Fruit fly (Drosophila melanogaster) whole organism, embryonic: ENCODE data around the gene Atac2.

Source experiments
- Asciz ChIP-seq: fragments of 200-800 bp; sonication (Bioruptor generic); optimal IDR thresholded peaks from 2 replicates; lab custom pipeline; 2017; ENCODE audit warnings: missing biosample characterization, mild to moderate bottlenecking, missing genetic modification characterization, missing genetic modification reagents
- Atf6 ChIP-seq: fragments of 200-800 bp; sonication (Bioruptor generic); IDR thresholded peaks from 2 replicates; pipeline ENCODE4 v1.3.6; 2022; ENCODE audit warnings: missing biosample characterization, missing genetic modification characterization
- Bdp1 ChIP-seq: fragments of 200-800 bp; sonication (Bioruptor generic); optimal IDR thresholded peaks from 3 replicates; lab custom pipeline; 2016; ENCODE audit warnings: missing biosample characterization, missing genetic modification characterization
- CG10267 ChIP-seq: fragments of 200-800 bp; sonication (Bioruptor generic); optimal IDR thresholded peaks from 2 replicates; lab custom pipeline; 2018; ENCODE audit warnings: missing biosample characterization, mild to moderate bottlenecking, missing genetic modification characterization, moderate library complexity
- CG10321 ChIP-seq: fragments of 200-800 bp; sonication (Bioruptor generic); IDR thresholded peaks from 2 replicates; pipeline ENCODE4 v1.3.6; 2022; ENCODE audit warnings: missing biosample characterization, missing genetic modification characterization
- CG12236 ChIP-seq: fragments of 200-800 bp; sonication (Bioruptor generic); optimal IDR thresholded peaks from 2 replicates; lab custom pipeline; 2016; ENCODE audit warnings: missing biosample characterization, missing genetic modification characterization
- CG13287 ChIP-seq: fragments of 200-800 bp; sonication (Bioruptor generic); IDR thresholded peaks from 2 replicates; pipeline ENCODE4 v1.3.6; 2022; ENCODE audit warnings: missing biosample characterization, missing genetic modification characterization; ENCODE audit not compliant: partially characterized antibody
- CG13775 ChIP-seq: fragments of 200-800 bp; sonication (Bioruptor generic); optimal IDR thresholded peaks from 3 replicates; lab custom pipeline; 2017; ENCODE audit warnings: missing biosample characterization, mild to moderate bottlenecking, missing genetic modification characterization
- CG14441 ChIP-seq: fragments of 200-800 bp; sonication (Bioruptor generic); IDR thresholded peaks from 2 replicates; pipeline ENCODE4 v1.3.6; 2022; ENCODE audit warnings: missing biosample characterization, missing genetic modification characterization
- CG14710 ChIP-seq: fragments of 200-800 bp; sonication (Bioruptor generic); optimal IDR thresholded peaks from 3 replicates; lab custom pipeline; 2019; ENCODE audit warnings: missing biosample characterization, mild to moderate bottlenecking, missing genetic modification characterization, moderate library complexity
- CG14965 ChIP-seq: fragments of 200-800 bp; sonication (Bioruptor generic); optimal IDR thresholded peaks from 2 replicates; lab custom pipeline; 2016; ENCODE audit warnings: missing biosample characterization, missing genetic modification characterization, borderline replicate concordance
- CG15011 ChIP-seq: fragments of 200-800 bp; sonication (Bioruptor generic); optimal IDR thresholded peaks from 3 replicates; lab custom pipeline; 2018; ENCODE audit warnings: missing biosample characterization, mild to moderate bottlenecking, missing genetic modification characterization
- CG1602 ChIP-seq: fragments of 200-800 bp; sonication (Bioruptor generic); optimal IDR thresholded peaks from 3 replicates; lab custom pipeline; 2016; ENCODE audit warnings: missing biosample characterization, missing genetic modification characterization
- CG6683 ChIP-seq: fragments of 200-800 bp; sonication (Bioruptor generic); optimal IDR thresholded peaks from 2 replicates; lab custom pipeline; 2017; ENCODE audit warnings: missing biosample characterization, mild to moderate bottlenecking, missing genetic modification characterization, missing genetic modification reagents
- CG6689 ChIP-seq: fragments of 200-800 bp; sonication (Bioruptor generic); IDR thresholded peaks from 2 replicates; pipeline ENCODE4 v1.3.6; 2022; ENCODE audit warnings: missing biosample characterization, missing genetic modification characterization
- CG6854 ChIP-seq: fragments of 200-800 bp; sonication (Bioruptor generic); optimal IDR thresholded peaks from 3 replicates; lab custom pipeline; 2017; ENCODE audit warnings: missing biosample characterization, mild to moderate bottlenecking, missing genetic modification characterization
- CG7372 ChIP-seq: fragments of 200-800 bp; sonication (Bioruptor generic); IDR thresholded peaks from 2 replicates; pipeline ENCODE4 v1.3.6; 2022; ENCODE audit warnings: missing biosample characterization, missing genetic modification characterization
- CG7745 ChIP-seq: fragments of 200-800 bp; sonication (Bioruptor generic); optimal IDR thresholded peaks from 2 replicates; lab custom pipeline; 2018; ENCODE audit warnings: missing biosample characterization, mild to moderate bottlenecking, missing genetic modification characterization, moderate library complexity
- CG8388 ChIP-seq: fragments of 200-800 bp; sonication (Bioruptor generic); optimal IDR thresholded peaks from 2 replicates; lab custom pipeline; 2019; ENCODE audit warnings: missing biosample characterization, mild to moderate bottlenecking, missing genetic modification characterization, moderate library complexity
- CG8924 ChIP-seq: fragments of 200-800 bp; optimal IDR thresholded peaks from 3 replicates; lab custom pipeline; 2019; ENCODE audit warnings: missing biosample characterization, mild to moderate bottlenecking, missing genetic modification characterization, moderate library complexity
- CG9797 ChIP-seq: fragments of 200-800 bp; sonication (Bioruptor generic); optimal IDR thresholded peaks from 3 replicates; lab custom pipeline; 2018; ENCODE audit warnings: missing biosample characterization, mild to moderate bottlenecking, missing genetic modification characterization
- Dfd ChIP-seq, 2 experiments: fragments of >200 bp; optimal IDR thresholded peaks; 2 replicates each; lab custom pipeline; 2017; ENCODE audit warnings: missing biosample characterization in 2 of 2, missing genetic modification characterization in 2 of 2
- Dp ChIP-seq: fragments of 200-800 bp; sonication (Bioruptor generic); optimal IDR thresholded peaks from 2 replicates; lab custom pipeline; 2018; ENCODE audit warnings: missing biosample characterization, mild to moderate bottlenecking, missing genetic modification characterization, moderate library complexity
- Dref ChIP-seq: fragments of 200-800 bp; sonication (Bioruptor generic); IDR thresholded peaks from 2 replicates; pipeline ENCODE4 v1.3.6; 2022; ENCODE audit warnings: missing biosample characterization, missing genetic modification characterization
- GATAe ChIP-seq: fragments of 200-800 bp; sonication (Bioruptor generic); conservative IDR thresholded peaks from 2 replicates; pipeline ENCODE4 v1.3.6; 2022; ENCODE audit warnings: missing biosample characterization, missing genetic modification characterization
- H2.0 ChIP-seq: fragments of 200-800 bp; sonication (Bioruptor generic); IDR thresholded peaks from 2 replicates; pipeline ENCODE4 v1.3.6; 2022; ENCODE audit warnings: missing biosample characterization, missing genetic modification characterization
- HLHmδ ChIP-seq: fragments of 200-800 bp; sonication (Bioruptor generic); optimal IDR thresholded peaks from 2 replicates; lab custom pipeline; 2018; ENCODE audit warnings: missing biosample characterization, mild to moderate bottlenecking, missing genetic modification characterization, moderate library complexity
- Hr78 ChIP-seq, 2 experiments: fragments of 200-800 bp in 1 of 2; fragments of >200 bp in 1 of 2; sonication (Bioruptor generic) in 1 of 2; optimal IDR thresholded peaks; 2 replicates each; lab custom pipeline; 2017 to 2019; ENCODE audit warnings: missing biosample characterization in 2 of 2, missing genetic modification characterization in 2 of 2, mild to moderate bottlenecking in 1 of 2, moderate library complexity in 1 of 2
- Oaz ChIP-seq: fragments of 200-800 bp; sonication (Bioruptor generic); IDR thresholded peaks from 2 replicates; pipeline ENCODE4 v1.3.6; 2022; ENCODE audit warnings: missing biosample characterization, missing genetic modification characterization
- Ptx1 ChIP-seq: fragments of 200-800 bp; sonication (Bioruptor generic); IDR thresholded peaks from 2 replicates; pipeline ENCODE4 v1.3.6; 2022; ENCODE audit warnings: missing biosample characterization, missing genetic modification characterization
- Side ChIP-seq: fragments of 200-800 bp; sonication (Bioruptor generic); optimal IDR thresholded peaks from 2 replicates; lab custom pipeline; 2016; ENCODE audit warnings: missing biosample characterization, missing genetic modification characterization
- Xrp1 ChIP-seq: fragments of 200-800 bp; sonication (Bioruptor generic); IDR thresholded peaks from 2 replicates; pipeline ENCODE4 v1.3.6; 2022; ENCODE audit warnings: missing biosample characterization, missing genetic modification characterization
- chn ChIP-seq: fragments of 200-800 bp; sonication (Bioruptor generic); optimal IDR thresholded peaks from 2 replicates; lab custom pipeline; 2016; ENCODE audit warnings: missing biosample characterization, missing genetic modification characterization
- ci ChIP-seq: fragments of 200-800 bp; sonication (Bioruptor generic); IDR thresholded peaks from 3 replicates; pipeline ENCODE4 v1.3.6; 2022; ENCODE audit warnings: missing biosample characterization, missing genetic modification characterization
- dm ChIP-seq: fragments of 200-800 bp; sonication (Bioruptor generic); optimal IDR thresholded peaks from 3 replicates; lab custom pipeline; 2016; ENCODE audit warnings: missing biosample characterization, missing genetic modification characterization
- dpn ChIP-seq, 2 experiments: fragments of 200-800 bp; sonication (Bioruptor generic); optimal IDR thresholded peaks; 3 replicates each; lab custom pipeline; 2016; ENCODE audit warnings: missing biosample characterization in 2 of 2, missing genetic modification characterization in 2 of 2
- exex ChIP-seq: fragments of 200-800 bp; sonication (Bioruptor generic); optimal IDR thresholded peaks from 4 replicates; lab custom pipeline; 2018; ENCODE audit warnings: missing biosample characterization, mild to moderate bottlenecking, missing genetic modification characterization, moderate library complexity
- gcm2 ChIP-seq: fragments of 200-800 bp; sonication (Bioruptor generic); optimal IDR thresholded peaks from 2 replicates; lab custom pipeline; 2016; ENCODE audit warnings: missing biosample characterization, missing genetic modification characterization
- insv ChIP-seq, 2 experiments: fragments of 200-800 bp; sonication (Bioruptor generic); optimal IDR thresholded peaks; 3 replicates each; lab custom pipeline; 2016 to 2018; ENCODE audit warnings: missing biosample characterization in 2 of 2, missing genetic modification characterization in 2 of 2
- lmd ChIP-seq: fragments of 200-800 bp; sonication (Bioruptor generic); IDR thresholded peaks from 2 replicates; pipeline ENCODE4 v1.3.6; 2022; ENCODE audit warnings: missing biosample characterization, missing genetic modification characterization
- lov ChIP-seq, 2 experiments: fragments of 200-800 bp in 1 of 2; fragments of >200 bp in 1 of 2; sonication (Bioruptor generic) in 1 of 2; IDR thresholded peaks in 1 of 2; optimal IDR thresholded peaks in 1 of 2; 2 replicates in 1 of 2; 3 replicates in 1 of 2; pipeline versions ENCODE4 v1.3.6 to Lab custom; 2017 to 2022; ENCODE audit warnings: missing biosample characterization in 1 of 2, missing genetic modification characterization in 1 of 2
- pan ChIP-seq, 4 experiments: fragments of >200 bp in 3 of 4; fragments of 200-800 bp in 1 of 4; sonication (Bioruptor generic) in 1 of 4; optimal IDR thresholded peaks in 3 of 4; IDR thresholded peaks in 1 of 4; 2 replicates each; pipeline versions ENCODE4 v1.3.6 to Lab custom; 2017 to 2022; ENCODE audit warnings: missing biosample characterization in 2 of 4, missing genetic modification characterization in 2 of 4, mixed read lengths in 1 of 4
- ro ChIP-seq: fragments of 200-800 bp; sonication (Bioruptor generic); IDR thresholded peaks from 2 replicates; pipeline ENCODE4 v1.3.6; 2022; ENCODE audit warnings: missing biosample characterization, missing genetic modification characterization
- sc ChIP-seq, 3 experiments: fragments of >200 bp in 2 of 3; fragments of 200-800 bp in 1 of 3; sonication (Bioruptor generic) in 1 of 3; optimal IDR thresholded peaks; 2 replicates in 2 of 3; 3 replicates in 1 of 3; lab custom pipeline; 2017; ENCODE audit warnings: mild to moderate bottlenecking in 1 of 3, missing biosample characterization in 1 of 3, missing genetic modification characterization in 1 of 3, missing genetic modification reagents in 1 of 3
- sug ChIP-seq: fragments of 200-800 bp; optimal IDR thresholded peaks from 2 replicates; lab custom pipeline; 2019; ENCODE audit warnings: missing biosample characterization, mild to moderate bottlenecking, missing genetic modification characterization, moderate library complexity
- trem ChIP-seq: fragments of 200-800 bp; optimal IDR thresholded peaks from 3 replicates; lab custom pipeline; 2019; ENCODE audit warnings: missing biosample characterization, mild to moderate bottlenecking, missing genetic modification characterization, moderate library complexity
- trh ChIP-seq: fragments of 200-800 bp; sonication (Bioruptor generic); optimal IDR thresholded peaks from 2 replicates; lab custom pipeline; 2016; ENCODE audit warnings: missing biosample characterization, missing genetic modification characterization
- unc-4 ChIP-seq: fragments of 200-800 bp; sonication (Bioruptor generic); IDR thresholded peaks from 2 replicates; pipeline ENCODE4 v1.3.6; 2022; ENCODE audit warnings: missing biosample characterization, missing genetic modification characterization; ENCODE audit not compliant: partially characterized antibody
- zfh2 ChIP-seq: fragments of 200-800 bp; sonication (Bioruptor generic); optimal IDR thresholded peaks from 2 replicates; lab custom pipeline; 2016; ENCODE audit warnings: missing biosample characterization, missing genetic modification characterization

Atac2 gene

dm6 chr2L:18616019-18616418 lies 4.0 kb upstream of the Atac2 start, which contains the start of gene IFT46 (continued):
- TF ChIP-seq sug (tag; lab: Kevin White, UChicago) (no peak), Asciz (GFP tag; lab: Kevin White, UChicago) (no peak), CG12236 (GFP tag; lab: Kevin White, UChicago) (no peak), Hr78 (GFP tag; optimal IDR thresholded peaks at IDR 0.05; lab: Kevin White, UChicago) (no peak), CG6854 (no peak), chn (no peak), CG14441 (GFP tag; lab: Robert Waterston, UW) (no peak), GATAe (GFP tag; lab: Robert Waterston, UW) (no peak), CG10321 (GFP tag; lab: Robert Waterston, UW) (no peak), Oaz (GFP tag; lab: Robert Waterston, UW) (no peak), Bdp1 (GFP tag; lab: Kevin White, UChicago) (no peak), lov (optimal IDR thresholded peaks at IDR 0.05; lab: Kevin White, UChicago) (no peak), lov (GFP tag; IDR thresholded peaks at IDR 0.05; lab: Robert Waterston, UW) (0 out of 3 replicates have a peak, but pooled peaks have one; percentile 61), Ptx1 (0 out of 2 replicates have a peak, but pooled peaks have one; percentile 26), H2.0 (no peak), dm (GFP tag; lab: Kevin White, UChicago) (no peak), HLHmδ (no peak)
- TF ChIP-seq, all 482 proteins: peak for 58

dm6 chr2L:18606642-18607041 lies 5.4 kb downstream of the Atac2 start, which contains the start of gene CG10333:
Gene CG10333 (plus strand): TSS chr2L:18606832.
- TF ChIP-seq CG6689 (no peak), zfh2 (GFP tag; lab: Kevin White, UChicago) (no peak), exex (tag; lab: Kevin White, UChicago) (peak; percentile 3), unc-4 (GFP tag; lab: Robert Waterston, UW) (peak; percentile 30; the same call in 1 of the 2 replicates), sc (optimal IDR thresholded peaks at IDR 0.05; lab: Kevin White, UChicago) (no peak), sc (GFP tag; optimal IDR thresholded peaks at IDR 0.05; lab: Kevin White, UChicago) (no peak), lmd (GFP tag; lab: Robert Waterston, UW) (no peak), ci (GFP tag; lab: Robert Waterston, UW) (no peak), dpn (GFP tag; optimal IDR thresholded peaks at IDR 0.05; lab: Kevin White, UChicago) (no peak), pan (optimal IDR thresholded peaks at IDR 0.05; lab: Kevin White, UChicago) (no peak), pan (GFP tag; optimal IDR thresholded peaks at IDR 0.05 in 1 of 2, IDR thresholded peaks at IDR 0.05 in 1 of 2) (no peak), gcm2 (GFP tag; lab: Kevin White, UChicago) (no peak), CG14965 (GFP tag; lab: Kevin White, UChicago) (no peak), CG13287 (GFP tag; lab: Robert Waterston, UW) (peak; percentile 51), Dref (GFP tag; lab: Robert Waterston, UW) (peak; percentile 67), insv (GFP tag; optimal IDR thresholded peaks at IDR 0.05; lab: Kevin White, UChicago) (peak in 1 of 2 experiments; percentile 2), CG7372 (GFP tag; lab: Robert Waterston, UW) (no peak), Atf6 (GFP tag; lab: Robert Waterston, UW) (no peak), trem (tag; lab: Kevin White, UChicago) (peak; percentile 53), CG1602 (GFP tag; lab: Kevin White, UChicago) (no peak), CG7745 (no peak), Xrp1 (no peak), Dp (GFP tag; lab: Kevin White, UChicago) (peak; percentile 33), CG6683 (GFP tag; lab: Kevin White, UChicago) (no peak), CG15011 (GFP tag; lab: Kevin White, UChicago) (no peak), trh (no peak), Side (GFP tag; lab: Kevin White, UChicago) (no peak), CG8924 (peak; percentile 7), CG10267 (tag; lab: Kevin White, UChicago) (peak; percentile 43), CG14710 (tag; lab: Kevin White, UChicago) (peak; percentile 54), ro (GFP tag; lab: Robert Waterston, UW) (no peak), CG8388 (GFP tag; lab: Kevin White, UChicago) (peak; percentile 70), CG9797 (GFP tag; lab: Kevin White, UChicago) (peak; percentile 46), CG13775 (GFP tag; lab: Kevin White, UChicago) (no peak), Dfd (GFP tag; optimal IDR thresholded peaks at IDR 0.05; lab: Kevin White, UChicago) (no peak)
